Fruit fly (Drosophila melanogaster): Measurements from ENCODE around the gene CG5708.

CG5708 gene

dm6 chr2L:10238726-10239652 is 12.4 kb upstream of the CG5708 start, which contains the start of gene me31B (continued):
- TF ChIP-seq crp (GFP tag; optimal IDR thresholded peaks at IDR 0.05): peak in 1 of 2 experiments; percentile 35
- TF ChIP-seq CkIIα-i1 (GFP tag; IDR thresholded peaks at IDR 0.05): no peak
- TF ChIP-seq D (optimal IDR thresholded peaks at IDR 0.05): no peak
- TF ChIP-seq D (GFP tag; optimal IDR thresholded peaks at IDR 0.05): no peak
- no peak for TF ChIP-seq en (GFP tag; optimal IDR thresholded peaks at IDR 0.05)
- TF ChIP-seq odd (GFP tag; optimal IDR thresholded peaks at IDR 0.05): no peak
- TF ChIP-seq sens (GFP tag): peak; percentile 9
- TF ChIP-seq Drgx (GFP tag; IDR thresholded peaks at IDR 0.05): no peak
- no peak for TF ChIP-seq CG10654 (GFP tag; optimal IDR thresholded peaks at IDR 0.05)
- no peak for TF ChIP-seq MTF-1 (GFP tag; optimal IDR thresholded peaks at IDR 0.05; ENCODE audit: borderline replicate concordance)
- no peak for TF ChIP-seq D19A (tag; optimal IDR thresholded peaks at IDR 0.05)
- TF ChIP-seq hb (GFP tag; IDR thresholded peaks at IDR 0.05; ENCODE audit: partially characterized antibody): no peak
- no peak for TF ChIP-seq Hmx (GFP tag; optimal IDR thresholded peaks at IDR 0.05)
- no peak for TF ChIP-seq CG7963 (GFP tag; IDR thresholded peaks at IDR 0.05; ENCODE audit: partially characterized antibody)
- no peak for TF ChIP-seq TFAM (GFP tag; optimal IDR thresholded peaks at IDR 0.05)
- TF ChIP-seq CG30020 (tag; optimal IDR thresholded peaks at IDR 0.05): peak; percentile 100
- no peak for TF ChIP-seq pnt (GFP tag; optimal IDR thresholded peaks at IDR 0.05)
- no peak for TF ChIP-seq NK7.1 (GFP tag; optimal IDR thresholded peaks at IDR 0.05)
- TF ChIP-seq CG7839 (tag; optimal IDR thresholded peaks at IDR 0.05): no peak
- TF ChIP-seq btn (GFP tag; optimal IDR thresholded peaks at IDR 0.05): no peak
- no peak for TF ChIP-seq fd64A (GFP tag; optimal IDR thresholded peaks at IDR 0.05)
- TF ChIP-seq caup (GFP tag; optimal IDR thresholded peaks at IDR 0.05; ENCODE audit: severe bottlenecking): no peak
- TF ChIP-seq gfzf (GFP tag; optimal IDR thresholded peaks at IDR 0.05): peak; percentile 40
- TF ChIP-seq ato (GFP tag; IDR thresholded peaks at IDR 0.05; ENCODE audit: partially characterized antibody): no peak
- no peak for TF ChIP-seq Usf (GFP tag; optimal IDR thresholded peaks at IDR 0.05)
- TF ChIP-seq CG17359 (tag; optimal IDR thresholded peaks at IDR 0.05): no peak
- TF ChIP-seq fd96Cb (tag; optimal IDR thresholded peaks at IDR 0.05): no peak
- TF ChIP-seq Camta (GFP tag; optimal IDR thresholded peaks at IDR 0.05): no peak
- no peak for TF ChIP-seq CG12155 (GFP tag; optimal IDR thresholded peaks at IDR 0.05)
- no peak for TF ChIP-seq ro (GFP tag; IDR thresholded peaks at IDR 0.05)
- TF ChIP-seq CG8478 (optimal IDR thresholded peaks at IDR 0.05): no peak
- peak; percentile 96 for TF ChIP-seq CG17802 (tag; optimal IDR thresholded peaks at IDR 0.05)
- TF ChIP-seq CG2120 (GFP tag; optimal IDR thresholded peaks at IDR 0.05): no peak
- no peak for TF ChIP-seq CG6654 (GFP tag; optimal IDR thresholded peaks at IDR 0.05)
- no peak for TF ChIP-seq HLH3B (GFP tag; IDR thresholded peaks at IDR 0.05)
- TF ChIP-seq CG4707 (GFP tag; optimal IDR thresholded peaks at IDR 0.05): no peak
- TF ChIP-seq CHES-1-like (GFP tag; optimal IDR thresholded peaks at IDR 0.05): no peak
- no peak for TF ChIP-seq CG7928 (GFP tag; optimal IDR thresholded peaks at IDR 0.05)
- TF ChIP-seq CG10565 (GFP tag; optimal IDR thresholded peaks at IDR 0.05): no peak
- no peak for TF ChIP-seq h (optimal IDR thresholded peaks at IDR 0.05)
- TF ChIP-seq Hr39 (optimal IDR thresholded peaks at IDR 0.05): no peak
- TF ChIP-seq CG6683 (GFP tag; optimal IDR thresholded peaks at IDR 0.05): no peak
- TF ChIP-seq CG14050 (GFP tag; IDR thresholded peaks at IDR 0.05): no peak
- no peak for TF ChIP-seq CG10209 (GFP tag; optimal IDR thresholded peaks at IDR 0.05)
- TF ChIP-seq Elba2 (GFP tag; optimal IDR thresholded peaks at IDR 0.05): no peak
- no peak for TF ChIP-seq jigr1 (GFP tag; IDR thresholded peaks at IDR 0.05)
- no peak for TF ChIP-seq hkb (optimal IDR thresholded peaks at IDR 0.05)
- TF ChIP-seq hkb (GFP tag; IDR thresholded peaks at IDR 0.05): no peak
- peak; percentile 90 for TF ChIP-seq pfk (GFP tag; optimal IDR thresholded peaks at IDR 0.05)
- TF ChIP-seq sima (GFP tag; optimal IDR thresholded peaks at IDR 0.05): no peak
- TF ChIP-seq CG12104 (GFP tag; optimal IDR thresholded peaks at IDR 0.05): no peak

All from whole organism, embryonic.